Fruit fly (Drosophila melanogaster) whole organism, embryonic: ENCODE measurements around the gene Duox.

Source experiments
- Atf-2 ChIP-seq: fragments of 200-800 bp; sonication (Bioruptor generic); optimal IDR thresholded peaks from 2 replicates; lab custom pipeline; 2016; ENCODE audit warnings: missing biosample characterization, missing genetic modification characterization
- B-H1 ChIP-seq: fragments of 200-800 bp; sonication (Bioruptor generic); IDR thresholded peaks from 3 replicates; pipeline ENCODE4 v1.3.6; 2022; ENCODE audit warnings: missing biosample characterization, missing genetic modification characterization
- CG10366 ChIP-seq: fragments of 200-800 bp; sonication (Bioruptor generic); IDR thresholded peaks from 2 replicates; pipeline ENCODE4 v1.3.6; 2022; ENCODE audit warnings: missing biosample characterization, missing genetic modification characterization
- CG11093 ChIP-seq: fragments of 200-800 bp; sonication (Bioruptor generic); IDR thresholded peaks from 3 replicates; pipeline ENCODE4 v1.3.6; 2022; ENCODE audit warnings: missing biosample characterization, missing genetic modification characterization
- CG11247 ChIP-seq: fragments of 200-800 bp; sonication (Bioruptor generic); IDR thresholded peaks from 2 replicates; pipeline ENCODE4 v1.3.6; 2022; ENCODE audit warnings: missing biosample characterization, missing genetic modification characterization
- CG12769 ChIP-seq: fragments of 200-800 bp; sonication (Bioruptor generic); optimal IDR thresholded peaks from 2 replicates; lab custom pipeline; 2019; ENCODE audit warnings: missing biosample characterization, mild to moderate bottlenecking, missing genetic modification characterization, moderate library complexity
- CG1529 ChIP-seq: fragments of 200-800 bp; sonication (Bioruptor generic); optimal IDR thresholded peaks from 3 replicates; lab custom pipeline; 2018; ENCODE audit warnings: missing biosample characterization, missing genetic modification characterization
- CG15696 ChIP-seq: fragments of 200-800 bp; sonication (Bioruptor generic); optimal IDR thresholded peaks from 2 replicates; lab custom pipeline; 2019; ENCODE audit warnings: missing biosample characterization, mild to moderate bottlenecking, missing genetic modification characterization, moderate library complexity
- CG16863 ChIP-seq: fragments of 200-800 bp; sonication (Bioruptor generic); optimal IDR thresholded peaks from 3 replicates; lab custom pipeline; 2016; ENCODE audit warnings: missing biosample characterization, missing genetic modification characterization
- CG17385 ChIP-seq: fragments of 200-800 bp; sonication (Bioruptor generic); optimal IDR thresholded peaks from 3 replicates; lab custom pipeline; 2018; ENCODE audit warnings: missing biosample characterization, mild to moderate bottlenecking, missing genetic modification characterization
- CG2199 ChIP-seq: fragments of 200-800 bp; sonication (Bioruptor generic); IDR thresholded peaks from 3 replicates; pipeline ENCODE4 v1.3.6; 2022; ENCODE audit warnings: missing biosample characterization, missing genetic modification characterization
- CG30403 ChIP-seq: fragments of 200-800 bp; sonication (Bioruptor generic); optimal IDR thresholded peaks from 3 replicates; lab custom pipeline; 2016; ENCODE audit warnings: missing biosample characterization, missing genetic modification characterization
- CG30431 ChIP-seq: fragments of 200-800 bp; sonication (Bioruptor generic); optimal IDR thresholded peaks from 2 replicates; lab custom pipeline; 2017; ENCODE audit warnings: missing biosample characterization, missing genetic modification characterization
- CG31441 ChIP-seq: fragments of 200-800 bp; sonication (Bioruptor generic); IDR thresholded peaks from 2 replicates; pipeline ENCODE4 v1.3.6; 2022; ENCODE audit warnings: missing biosample characterization, missing genetic modification characterization
- CG7839 ChIP-seq: fragments of 200-800 bp; sonication (Bioruptor generic); optimal IDR thresholded peaks from 3 replicates; lab custom pipeline; 2018; ENCODE audit warnings: missing biosample characterization, mild to moderate bottlenecking, missing genetic modification characterization, moderate library complexity
- CG9797 ChIP-seq: fragments of 200-800 bp; sonication (Bioruptor generic); optimal IDR thresholded peaks from 3 replicates; lab custom pipeline; 2018; ENCODE audit warnings: missing biosample characterization, mild to moderate bottlenecking, missing genetic modification characterization
- CG9932 ChIP-seq: fragments of 200-800 bp; sonication (Bioruptor generic); IDR thresholded peaks from 2 replicates; pipeline ENCODE4 v1.3.6; 2022; ENCODE audit warnings: missing biosample characterization, missing genetic modification characterization
- Camta ChIP-seq: fragments of 200-800 bp; sonication (Bioruptor generic); optimal IDR thresholded peaks from 2 replicates; lab custom pipeline; 2016; ENCODE audit warnings: missing biosample characterization, missing genetic modification characterization
- Dfd ChIP-seq, 2 experiments: fragments of >200 bp; optimal IDR thresholded peaks; 2 replicates each; lab custom pipeline; 2017; ENCODE audit warnings: missing biosample characterization in 2 of 2, missing genetic modification characterization in 2 of 2
- Dip3 ChIP-seq: fragments of 200-800 bp; sonication (Bioruptor generic); optimal IDR thresholded peaks from 3 replicates; lab custom pipeline; 2016; ENCODE audit warnings: missing biosample characterization, missing genetic modification characterization
- Dref ChIP-seq: fragments of 200-800 bp; sonication (Bioruptor generic); IDR thresholded peaks from 2 replicates; pipeline ENCODE4 v1.3.6; 2022; ENCODE audit warnings: missing biosample characterization, missing genetic modification characterization
- GATAe ChIP-seq: fragments of 200-800 bp; sonication (Bioruptor generic); conservative IDR thresholded peaks from 2 replicates; pipeline ENCODE4 v1.3.6; 2022; ENCODE audit warnings: missing biosample characterization, missing genetic modification characterization
- Hey ChIP-seq: fragments of 200-800 bp; sonication (Bioruptor generic); optimal IDR thresholded peaks from 3 replicates; lab custom pipeline; 2018; ENCODE audit warnings: missing biosample characterization, mild to moderate bottlenecking, missing genetic modification characterization
- HmgZ ChIP-seq: fragments of 200-800 bp; sonication (Bioruptor generic); optimal IDR thresholded peaks from 2 replicates; lab custom pipeline; 2018; ENCODE audit warnings: missing biosample characterization, mild to moderate bottlenecking, missing genetic modification characterization
- Mad ChIP-seq: fragments of 200-800 bp; sonication (Bioruptor generic); optimal IDR thresholded peaks from 2 replicates; lab custom pipeline; 2016; ENCODE audit warnings: missing biosample characterization, missing genetic modification characterization
- Med ChIP-seq: fragments of 200-800 bp; sonication (Bioruptor generic); peaks from one replicate; lab custom pipeline; 2016; ENCODE audit warnings: missing biosample characterization, missing genetic modification characterization, mild to moderate bottlenecking, inconsistent platforms, moderate library complexity
- NC2α ChIP-seq: fragments of 200-800 bp; sonication (Bioruptor generic); optimal IDR thresholded peaks from 2 replicates; lab custom pipeline; 2016; ENCODE audit warnings: missing biosample characterization, missing genetic modification characterization
- NFAT ChIP-seq: fragments of 200-800 bp; sonication (Bioruptor generic); IDR thresholded peaks from 2 replicates; pipeline ENCODE4 v1.3.6; 2022; ENCODE audit warnings: missing biosample characterization, missing genetic modification characterization
- Pdp1 ChIP-seq, 2 experiments: fragments of 200-800 bp; sonication (Bioruptor generic); optimal IDR thresholded peaks; 3 replicates each; lab custom pipeline; 2016; ENCODE audit warnings: missing biosample characterization in 2 of 2, missing genetic modification characterization in 2 of 2, mild to moderate bottlenecking in 1 of 2, moderate library complexity in 1 of 2
- Rx ChIP-seq: fragments of 200-800 bp; sonication (Bioruptor generic); IDR thresholded peaks from 2 replicates; pipeline ENCODE4 v1.3.6; 2022; ENCODE audit warnings: missing biosample characterization, missing genetic modification characterization
- amos ChIP-seq: fragments of 200-800 bp; sonication (Bioruptor generic); IDR thresholded peaks from 2 replicates; pipeline ENCODE4 v1.3.6; 2022; ENCODE audit warnings: missing biosample characterization, missing genetic modification characterization; ENCODE audit not compliant: partially characterized antibody
- cas ChIP-seq: fragments of 200-800 bp; sonication (Bioruptor generic); IDR thresholded peaks from 2 replicates; pipeline ENCODE4 v1.3.6; 2022; ENCODE audit warnings: missing biosample characterization, missing genetic modification characterization
- danr ChIP-seq: fragments of 200-800 bp; sonication (Bioruptor generic); IDR thresholded peaks from 2 replicates; pipeline ENCODE4 v1.3.6; 2022; ENCODE audit warnings: missing biosample characterization, missing genetic modification characterization
- dati ChIP-seq: fragments of 200-800 bp; sonication (Bioruptor generic); IDR thresholded peaks from 2 replicates; pipeline ENCODE4 v1.3.6; 2022; ENCODE audit warnings: missing biosample characterization, missing genetic modification characterization
- exex ChIP-seq: fragments of 200-800 bp; sonication (Bioruptor generic); optimal IDR thresholded peaks from 4 replicates; lab custom pipeline; 2018; ENCODE audit warnings: missing biosample characterization, mild to moderate bottlenecking, missing genetic modification characterization, moderate library complexity
- fd96Cb ChIP-seq: fragments of 200-800 bp; sonication (Bioruptor generic); optimal IDR thresholded peaks from 2 replicates; lab custom pipeline; 2018; ENCODE audit warnings: missing biosample characterization, mild to moderate bottlenecking, missing genetic modification characterization, moderate library complexity
- fu2 ChIP-seq: fragments of 200-800 bp; sonication (Bioruptor generic); optimal IDR thresholded peaks from 2 replicates; lab custom pipeline; 2016; ENCODE audit warnings: missing biosample characterization, missing genetic modification characterization
- gfzf ChIP-seq: fragments of 200-800 bp; sonication (Bioruptor generic); optimal IDR thresholded peaks from 2 replicates; lab custom pipeline; 2016; ENCODE audit warnings: missing biosample characterization, mild to moderate bottlenecking, missing genetic modification characterization, moderate library complexity
- gro ChIP-seq: fragments of 200-800 bp; sonication (Bioruptor generic); optimal IDR thresholded peaks from 2 replicates; lab custom pipeline; 2016; ENCODE audit warnings: missing biosample characterization, missing genetic modification characterization
- hb ChIP-seq: fragments of 200-800 bp; sonication (Bioruptor generic); IDR thresholded peaks from 3 replicates; pipeline ENCODE4 v1.3.6; 2022; ENCODE audit warnings: missing biosample characterization, missing genetic modification characterization; ENCODE audit not compliant: partially characterized antibody
- her ChIP-seq: fragments of 200-800 bp; sonication (Bioruptor generic); optimal IDR thresholded peaks from 2 replicates; lab custom pipeline; 2016; ENCODE audit warnings: missing biosample characterization, missing genetic modification characterization
- lab ChIP-seq: fragments of 200-800 bp; sonication (Bioruptor generic); optimal IDR thresholded peaks from 3 replicates; lab custom pipeline; 2017; ENCODE audit warnings: missing biosample characterization, missing genetic modification characterization, mild to moderate bottlenecking, moderate library complexity, missing genetic modification reagents
- lov ChIP-seq, 2 experiments: fragments of 200-800 bp in 1 of 2; fragments of >200 bp in 1 of 2; sonication (Bioruptor generic) in 1 of 2; IDR thresholded peaks in 1 of 2; optimal IDR thresholded peaks in 1 of 2; 2 replicates in 1 of 2; 3 replicates in 1 of 2; pipeline versions ENCODE4 v1.3.6 to Lab custom; 2017 to 2022; ENCODE audit warnings: missing biosample characterization in 1 of 2, missing genetic modification characterization in 1 of 2
- pzg ChIP-seq: fragments of 200-800 bp; sonication (Bioruptor generic); optimal IDR thresholded peaks from 3 replicates; lab custom pipeline; 2018; ENCODE audit warnings: missing biosample characterization, mild to moderate bottlenecking, missing genetic modification characterization, moderate library complexity
- ro ChIP-seq: fragments of 200-800 bp; sonication (Bioruptor generic); IDR thresholded peaks from 2 replicates; pipeline ENCODE4 v1.3.6; 2022; ENCODE audit warnings: missing biosample characterization, missing genetic modification characterization
- run ChIP-seq: fragments of 200-800 bp; sonication (Bioruptor generic); optimal IDR thresholded peaks from 3 replicates; lab custom pipeline; 2018; ENCODE audit warnings: missing biosample characterization, mild to moderate bottlenecking, missing genetic modification characterization
- shn ChIP-seq: fragments of 200-800 bp; sonication (Bioruptor generic); optimal IDR thresholded peaks from 3 replicates; lab custom pipeline; 2016; ENCODE audit warnings: missing biosample characterization, missing genetic modification characterization
- sima ChIP-seq: fragments of 200-800 bp; sonication (Bioruptor generic); optimal IDR thresholded peaks from 2 replicates; lab custom pipeline; 2016; ENCODE audit warnings: missing biosample characterization, missing genetic modification characterization
- sisA ChIP-seq: fragments of 200-800 bp; sonication (Bioruptor generic); IDR thresholded peaks from 2 replicates; pipeline ENCODE4 v1.3.6; 2022; ENCODE audit warnings: missing biosample characterization, missing genetic modification characterization
- tna ChIP-seq: fragments of 200-800 bp; sonication (Bioruptor generic); IDR thresholded peaks from 2 replicates; pipeline ENCODE4 v1.3.6; 2022; ENCODE audit warnings: missing biosample characterization, missing genetic modification characterization; ENCODE audit not compliant: partially characterized antibody

The Duox gene

DNA sequence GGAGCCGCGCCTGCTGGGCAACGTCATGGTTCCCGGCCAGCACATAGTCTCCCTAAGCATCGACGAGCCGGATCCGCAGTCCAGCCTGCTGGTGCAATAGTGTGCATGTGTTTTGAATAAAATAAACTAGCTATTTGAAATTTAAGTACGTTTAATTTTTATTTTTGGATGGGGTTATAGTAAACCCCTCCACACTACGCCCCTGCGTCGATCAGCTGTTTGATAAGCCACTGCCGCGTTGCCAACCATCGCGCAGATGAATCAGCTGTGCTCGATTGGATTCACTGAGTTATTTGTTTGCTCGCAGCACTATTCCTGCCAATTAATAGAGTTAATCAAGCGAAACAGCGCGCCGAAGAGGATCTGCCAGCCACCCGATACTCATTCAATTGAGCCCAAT is 48.8 kb upstream of the Duox start, which contains the start of gene RabGGTb (continued):
- TF ChIP-seq hb (GFP tag; lab: Robert Waterston, UW) (no peak), CG17385 (GFP tag; lab: Kevin White, UChicago) (peak; percentile 54), run (tag; lab: Kevin White, UChicago) (no peak), her (GFP tag; lab: Kevin White, UChicago) (peak; percentile 24), lov (optimal IDR thresholded peaks at IDR 0.05; lab: Kevin White, UChicago) (no peak), lov (GFP tag; IDR thresholded peaks at IDR 0.05; lab: Robert Waterston, UW) (0 out of 3 replicates have a peak, but pooled peaks have one; percentile 25), Mad (GFP tag; lab: Kevin White, UChicago) (peak; percentile 24), NFAT (GFP tag; lab: Robert Waterston, UW) (peak; percentile 80), CG31441 (peak; percentile 26; the same call in 1 of the 2 replicates), tna (GFP tag; lab: Robert Waterston, UW) (no peak; the same call in 1 of the 2 replicates), Dip3 (GFP tag; lab: Kevin White, UChicago) (peak; percentile 39), Atf-2 (GFP tag; lab: Kevin White, UChicago) (peak; percentile 51), GATAe (GFP tag; lab: Robert Waterston, UW) (peak; percentile 75), fu2 (peak; percentile 43), CG7839 (tag; lab: Kevin White, UChicago) (peak; percentile 56), pzg (GFP tag; lab: Kevin White, UChicago) (peak; percentile 63), CG15696 (tag; lab: Kevin White, UChicago) (peak; percentile 12), Dref (GFP tag; lab: Robert Waterston, UW) (peak; percentile 41), CG10366 (GFP tag; lab: Robert Waterston, UW) (peak; percentile 68), NC2α (GFP tag; lab: Kevin White, UChicago) (peak; percentile 20), Pdp1 (GFP tag; optimal IDR thresholded peaks at IDR 0.05; lab: Kevin White, UChicago) (peak; percentile 50 to 59), sisA (GFP tag; lab: Robert Waterston, UW) (peak; percentile 58), danr (GFP tag; lab: Robert Waterston, UW) (no peak), exex (tag; lab: Kevin White, UChicago) (peak; percentile 16), Dfd (GFP tag; optimal IDR thresholded peaks at IDR 0.05; lab: Kevin White, UChicago) (no peak), gfzf (GFP tag; lab: Kevin White, UChicago) (no peak), gro (GFP tag; lab: Kevin White, UChicago) (peak; percentile 40), amos (no peak; the same call in 1 of the 2 replicates), Med (GFP tag; lab: Kevin White, UChicago) (peak; percentile 95), CG2199 (GFP tag; lab: Robert Waterston, UW) (no peak), CG30431 (GFP tag; lab: Kevin White, UChicago) (no peak), CG16863 (GFP tag; lab: Kevin White, UChicago) (peak; percentile 36), CG30403 (GFP tag; lab: Kevin White, UChicago) (peak; percentile 58), CG1529 (GFP tag; lab: Kevin White, UChicago) (peak; percentile 20), Hey (tag; lab: Kevin White, UChicago) (no peak), CG12769 (tag; lab: Kevin White, UChicago) (peak; percentile 73), dati (GFP tag; lab: Robert Waterston, UW) (0 out of 2 replicates have a peak, but pooled peaks have one; percentile 58)

DNA sequence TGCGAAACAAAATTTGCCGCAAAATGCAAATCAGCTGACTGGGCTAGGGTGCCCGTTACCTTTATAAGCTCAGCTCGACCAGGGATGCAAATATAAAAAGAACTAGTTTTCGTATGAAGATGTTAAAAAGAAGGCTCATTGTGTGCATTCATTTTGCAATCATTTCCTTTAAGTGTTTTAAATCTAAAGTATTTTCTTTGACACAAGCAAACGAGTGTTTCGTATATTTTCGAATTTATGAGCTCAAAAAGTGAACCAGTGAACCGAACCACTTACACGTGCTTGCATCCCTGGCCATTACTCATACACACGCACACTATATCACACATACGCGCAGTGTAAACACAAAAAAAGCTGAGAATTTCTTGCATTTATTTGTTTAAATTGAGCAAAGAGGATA is 48.1 kb upstream of the Duox start, which contains the start of the genes Prx6a and Sbat:
Gene Prx6a (minus strand): TSS at position 45 of the 400 bp plus-strand sequence.
Gene Sbat (plus strand): TSS at position 157 of the 400 bp plus-strand sequence.
- 0 out of 2 replicates have a peak, but pooled peaks have one; percentile 20 for TF ChIP-seq cas (GFP tag; lab: Robert Waterston, UW)
- peak; percentile 92 for TF ChIP-seq HmgZ
- no peak for TF ChIP-seq CG9797 (GFP tag; lab: Kevin White, UChicago)
- no peak for TF ChIP-seq Rx
- TF ChIP-seq sima, result peak; percentile 21
- no peak for TF ChIP-seq CG11247 (GFP tag; lab: Robert Waterston, UW)
- no peak; the same call in 2 of the 3 replicates for TF ChIP-seq CG11093
- peak; percentile 60 for TF ChIP-seq fd96Cb (tag; lab: Kevin White, UChicago)
- peak; percentile 66 for TF ChIP-seq Camta
- TF ChIP-seq CG9932, result peak; percentile 83
- TF ChIP-seq shn, result peak; percentile 75
- TF ChIP-seq CG17385 (GFP tag; lab: Kevin White, UChicago), result peak; percentile 53
- 0 out of 2 replicates have a peak, but pooled peaks have one; percentile 6 for TF ChIP-seq ro (GFP tag; lab: Robert Waterston, UW)
- TF ChIP-seq lab (GFP tag; lab: Kevin White, UChicago), result peak; percentile 83
- TF ChIP-seq B-H1, result peak; percentile 57
